Worm (Caenorhabditis elegans) whole organism, L2 larva: ENCODE data around the gene set-11.

Source experiments
- Y55F3AM.14 ChIP-seq: fragments of 200-800 bp; sonication (Bioruptor generic); optimal IDR thresholded peaks from 2 replicates; lab custom pipeline; 2018; ENCODE audit warnings: mild to moderate bottlenecking, missing genetic modification characterization, missing compliant biosample characterization
- egl-27 ChIP-seq: sonication (generic microtip); optimal IDR thresholded peaks from 3 replicates; lab custom pipeline; 2017; ENCODE audit warnings: missing biosample characterization, missing genetic modification reagents, missing genetic modification characterization
- elt-1 ChIP-seq: fragments of 150-350 bp; optimal IDR thresholded peaks from 2 replicates; lab custom pipeline; 2014; ENCODE audit warnings: missing biosample characterization, missing genetic modification characterization
- gmeb-1 ChIP-seq: fragments of 150-350 bp; optimal IDR thresholded peaks from 2 replicates; lab custom pipeline; 2014; ENCODE audit warnings: missing biosample characterization, missing genetic modification characterization
- mbf-1 ChIP-seq: sonication (generic microtip); optimal IDR thresholded peaks from 2 replicates; lab custom pipeline; 2017; ENCODE audit warnings: missing biosample characterization, missing genetic modification characterization
- nhr-237 ChIP-seq: fragments of 150-350 bp; optimal IDR thresholded peaks from 2 replicates; lab custom pipeline; 2014; ENCODE audit warnings: missing biosample characterization, missing genetic modification characterization
- nhr-25 ChIP-seq: fragments of 150-350 bp; sonication (generic microtip); optimal IDR thresholded peaks from 3 replicates; lab custom pipeline; 2014; ENCODE audit warnings: missing biosample characterization, missing genetic modification characterization
- nhr-77 ChIP-seq: fragments of 150-350 bp; optimal IDR thresholded peaks from 2 replicates; lab custom pipeline; 2014; ENCODE audit warnings: missing biosample characterization, missing genetic modification characterization
- snpc-4 ChIP-seq: fragments of 150-350 bp; optimal IDR thresholded peaks from 2 replicates; lab custom pipeline; 2014; ENCODE audit warnings: missing biosample characterization, missing genetic modification characterization
- unc-62 ChIP-seq: fragments of 150-350 bp; optimal IDR thresholded peaks from 2 replicates; lab custom pipeline; 2014; ENCODE audit warnings: missing biosample characterization, missing genetic modification reagents, missing genetic modification characterization

- TF ChIP-seq elt-1 (tag; lab: Kevin White, UChicago) (no peak), nhr-77 (tag; lab: Kevin White, UChicago) (no peak), nhr-25 (tag; lab: Kevin White, UChicago) (no peak), gmeb-1 (no peak), nhr-237 (no peak), snpc-4 (tag; lab: Kevin White, UChicago) (no peak), egl-27 (tag; lab: Kevin White, UChicago) (no peak), Y55F3AM.14 (no peak), mbf-1 (tag; lab: Kevin White, UChicago) (no peak), unc-62 (GFP tag; lab: Kevin White, UChicago) (no peak)
Measured at ce11 chrII:2736156-2736728, 43.9 kb upstream of the set-11 start, which contains the start of gene T05A8.8.
